Fruit fly (Drosophila melanogaster): ENCODE results near the gene CG7168.

CG7168 gene

DNA sequence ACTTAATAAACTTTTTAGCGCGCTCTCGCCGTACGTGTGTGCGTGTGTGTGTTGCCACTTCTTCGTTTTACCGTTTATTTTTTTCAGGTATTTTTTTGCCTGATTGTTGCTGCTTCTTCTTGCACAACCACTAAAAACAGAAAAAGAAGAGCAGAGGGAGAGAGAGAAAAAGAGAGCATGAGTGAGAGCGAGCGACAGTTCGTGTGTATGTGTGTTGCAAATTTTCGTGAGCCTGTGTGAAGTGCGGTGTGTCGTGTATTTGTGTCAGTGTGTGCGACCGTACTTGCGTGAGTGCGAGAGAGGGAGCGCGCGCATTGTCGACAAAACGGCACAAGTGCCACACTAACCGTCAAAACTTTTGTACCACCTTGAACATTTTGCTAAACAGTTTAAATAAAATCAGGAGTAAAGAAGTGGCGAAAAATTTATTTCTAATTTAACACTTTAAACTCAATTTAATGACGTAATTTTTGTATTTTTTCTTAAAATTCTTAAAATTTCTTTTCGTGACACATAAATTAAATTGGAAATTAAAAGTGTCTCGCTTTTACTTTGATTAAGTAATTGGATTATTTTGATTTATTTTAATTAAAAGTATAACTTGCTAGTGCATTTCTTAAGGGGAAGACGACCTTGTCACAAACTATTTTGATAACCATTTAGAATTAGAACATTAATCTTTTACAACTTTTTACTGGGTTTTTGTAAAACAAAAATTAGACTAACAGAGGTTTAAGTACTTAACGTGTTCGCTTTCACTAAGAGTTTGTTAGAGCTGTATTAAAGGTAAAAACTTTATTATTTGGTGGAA is 28.7 kb downstream of the CG7168 start (continued):
- TF ChIP-seq lab (GFP tag; optimal IDR thresholded peaks at IDR 0.05): peak; percentile 48
- TF ChIP-seq h (optimal IDR thresholded peaks at IDR 0.05): no peak
- TF ChIP-seq CG3838 (GFP tag; optimal IDR thresholded peaks at IDR 0.05): no peak
- peak; percentile 76 for TF ChIP-seq pros (GFP tag; optimal IDR thresholded peaks at IDR 0.05)
- TF ChIP-seq Nf-YC (tag; optimal IDR thresholded peaks at IDR 0.05): peak; percentile 45
- TF ChIP-seq Fer3 (tag; optimal IDR thresholded peaks at IDR 0.05): peak; percentile 35
- no peak for TF ChIP-seq sc (optimal IDR thresholded peaks at IDR 0.05)
- peak; percentile 6 for TF ChIP-seq sc (GFP tag; optimal IDR thresholded peaks at IDR 0.05)
- peak; percentile 39 for TF ChIP-seq CG13296 (GFP tag; optimal IDR thresholded peaks at IDR 0.05)
- no peak for TF ChIP-seq CG5180 (GFP tag; optimal IDR thresholded peaks at IDR 0.05)
- TF ChIP-seq BtbVII (GFP tag; optimal IDR thresholded peaks at IDR 0.05): no peak
- no peak for TF ChIP-seq ac (GFP tag; optimal IDR thresholded peaks at IDR 0.05)
- peak; percentile 15 for TF ChIP-seq CG12942 (GFP tag; optimal IDR thresholded peaks at IDR 0.05)
- no peak for TF ChIP-seq CG34224 (GFP tag; IDR thresholded peaks at IDR 0.05; ENCODE audit: partially characterized antibody)
- TF ChIP-seq hbn (GFP tag; IDR thresholded peaks at IDR 0.05; ENCODE audit: partially characterized antibody): no peak
- TF ChIP-seq CG9437 (GFP tag; optimal IDR thresholded peaks at IDR 0.05): peak; percentile 84
- peak; percentile 28 for TF ChIP-seq CG1603 (tag; optimal IDR thresholded peaks at IDR 0.05)
- peak; percentile 77 for TF ChIP-seq Oli (tag; optimal IDR thresholded peaks at IDR 0.05)
- no peak for TF ChIP-seq CG1647 (GFP tag; optimal IDR thresholded peaks at IDR 0.05)
- TF ChIP-seq Meics (GFP tag; optimal IDR thresholded peaks at IDR 0.05): peak; percentile 80
- peak; percentile 55 for TF ChIP-seq CG10267 (tag; optimal IDR thresholded peaks at IDR 0.05)
- peak; percentile 53 for TF ChIP-seq CG10209 (GFP tag; optimal IDR thresholded peaks at IDR 0.05)
- peak; percentile 77 for TF ChIP-seq Hr3 (GFP tag; optimal IDR thresholded peaks at IDR 0.05)
- TF ChIP-seq CG18619 (GFP tag; optimal IDR thresholded peaks at IDR 0.05): peak; percentile 75
- peak; percentile 77 for TF ChIP-seq CG11504 (tag; optimal IDR thresholded peaks at IDR 0.05)
- peak in 1 of 3 experiments; percentile 75 for TF ChIP-seq lola (GFP tag; optimal IDR thresholded peaks at IDR 0.05)
- peak; percentile 81 for TF ChIP-seq sd (tag; optimal IDR thresholded peaks at IDR 0.05)
- TF ChIP-seq Usf (GFP tag; optimal IDR thresholded peaks at IDR 0.05): peak; percentile 45
- TF ChIP-seq CG12391 (tag; optimal IDR thresholded peaks at IDR 0.05): peak; percentile 75
- peak; percentile 37 for TF ChIP-seq D19B (GFP tag; optimal IDR thresholded peaks at IDR 0.05)
- TF ChIP-seq caup (GFP tag; optimal IDR thresholded peaks at IDR 0.05; ENCODE audit: severe bottlenecking): peak; percentile 34
- peak; percentile 14 for TF ChIP-seq CG34376 (GFP tag; optimal IDR thresholded peaks at IDR 0.05)
- peak; percentile 19 for TF ChIP-seq Six4 (GFP tag; optimal IDR thresholded peaks at IDR 0.05)
- TF ChIP-seq cas (GFP tag; IDR thresholded peaks at IDR 0.05): no peak
- no peak for TF ChIP-seq dati (GFP tag; IDR thresholded peaks at IDR 0.05)
- peak; percentile 50 for TF ChIP-seq CG12659 (GFP tag; optimal IDR thresholded peaks at IDR 0.05)
- TF ChIP-seq CG11723 (GFP tag; optimal IDR thresholded peaks at IDR 0.05): no peak
- no peak for TF ChIP-seq tup (GFP tag; optimal IDR thresholded peaks at IDR 0.05)
- no peak for TF ChIP-seq Tbp (GFP tag; optimal IDR thresholded peaks at IDR 0.05)
- peak; percentile 31 for TF ChIP-seq Hmx (GFP tag; optimal IDR thresholded peaks at IDR 0.05)
- TF ChIP-seq dmrt99B (tag; optimal IDR thresholded peaks at IDR 0.05): peak; percentile 74
- no peak for TF ChIP-seq tna (GFP tag; IDR thresholded peaks at IDR 0.05; ENCODE audit: partially characterized antibody)
- peak; percentile 17 for TF ChIP-seq CG30431 (GFP tag; optimal IDR thresholded peaks at IDR 0.05)
- TF ChIP-seq CG6654 (GFP tag; optimal IDR thresholded peaks at IDR 0.05): peak; percentile 36
- no peak for TF ChIP-seq her (GFP tag; optimal IDR thresholded peaks at IDR 0.05)
- no peak for TF ChIP-seq zfh1 (GFP tag; IDR thresholded peaks at IDR 0.05)
- TF ChIP-seq Myb (GFP tag; optimal IDR thresholded peaks at IDR 0.05): peak; percentile 29
- no peak for TF ChIP-seq CG3726 (GFP tag; IDR thresholded peaks at IDR 0.05)

Data from whole organism, embryonic.